Worm (Caenorhabditis elegans) whole organism, L2 larva: ENCODE data around the gene mlc-5.

Source experiments
- F13H6.1 ChIP-seq: sonication (generic microtip); optimal IDR thresholded peaks from 2 replicates; lab custom pipeline; 2016; ENCODE audit warnings: missing genetic modification characterization, missing compliant biosample characterization
- R02D3.7 ChIP-seq: fragments of 150-350 bp; optimal IDR thresholded peaks from 2 replicates; lab custom pipeline; 2014; ENCODE audit warnings: missing biosample characterization, missing genetic modification characterization
- Y55F3AM.14 ChIP-seq: fragments of 200-800 bp; sonication (Bioruptor generic); optimal IDR thresholded peaks from 2 replicates; lab custom pipeline; 2018; ENCODE audit warnings: mild to moderate bottlenecking, missing genetic modification characterization, missing compliant biosample characterization
- aly-2 ChIP-seq: fragments of 150-350 bp; optimal IDR thresholded peaks from 2 replicates; lab custom pipeline; 2014; ENCODE audit warnings: missing biosample characterization, missing genetic modification characterization
- ama-1 ChIP-seq: fragments of 150-350 bp; optimal IDR thresholded peaks from 2 replicates; lab custom pipeline; 2018; ENCODE audit warnings: inconsistent platforms
- blmp-1 ChIP-seq: sonication (generic microtip); optimal IDR thresholded peaks from 2 replicates; lab custom pipeline; 2017; ENCODE audit warnings: missing genetic modification characterization, mild to moderate bottlenecking, missing compliant biosample characterization, antibody characterized with exemption, moderate library complexity; ENCODE audit not compliant: insufficient read depth
- ceh-16 ChIP-seq: fragments of 150-350 bp; optimal IDR thresholded peaks from 2 replicates; lab custom pipeline; 2014; ENCODE audit warnings: missing biosample characterization, missing genetic modification characterization
- dmd-4 ChIP-seq: sonication (generic microtip); optimal IDR thresholded peaks from 2 replicates; lab custom pipeline; 2017; ENCODE audit warnings: missing biosample characterization, missing genetic modification characterization
- egl-27 ChIP-seq: sonication (generic microtip); optimal IDR thresholded peaks from 3 replicates; lab custom pipeline; 2017; ENCODE audit warnings: missing biosample characterization, missing genetic modification reagents, missing genetic modification characterization
- elt-1 ChIP-seq: fragments of 150-350 bp; optimal IDR thresholded peaks from 2 replicates; lab custom pipeline; 2014; ENCODE audit warnings: missing biosample characterization, missing genetic modification characterization
- elt-3 ChIP-seq: sonication (generic microtip); optimal IDR thresholded peaks from 2 replicates; lab custom pipeline; 2017; ENCODE audit warnings: missing biosample characterization, missing genetic modification characterization
- fos-1 ChIP-seq: fragments of 150-350 bp; optimal IDR thresholded peaks from 2 replicates; lab custom pipeline; 2014; ENCODE audit warnings: missing biosample characterization, missing genetic modification characterization
- gmeb-1 ChIP-seq: fragments of 150-350 bp; optimal IDR thresholded peaks from 2 replicates; lab custom pipeline; 2014; ENCODE audit warnings: missing biosample characterization, missing genetic modification characterization
- lin-13 ChIP-seq: fragments of 150-350 bp; optimal IDR thresholded peaks from 2 replicates; lab custom pipeline; 2014; ENCODE audit warnings: missing biosample characterization, missing genetic modification reagents, missing genetic modification characterization
- lin-39 ChIP-seq: fragments of 150-350 bp; optimal IDR thresholded peaks from 2 replicates; lab custom pipeline; 2014; ENCODE audit warnings: missing biosample characterization, missing genetic modification reagents, missing genetic modification characterization
- lsy-2 ChIP-seq, 2 experiments: fragments of 150-350 bp in 1 of 2; sonication (generic microtip) in 1 of 2; optimal IDR thresholded peaks; 2 replicates each; lab custom pipeline; 2014 to 2017; ENCODE audit warnings: missing biosample characterization in 2 of 2, missing genetic modification characterization in 2 of 2
- mab-5 ChIP-seq: fragments of 150-350 bp; optimal IDR thresholded peaks from 2 replicates; lab custom pipeline; 2014; ENCODE audit warnings: missing biosample characterization, missing genetic modification characterization
- mbf-1 ChIP-seq: sonication (generic microtip); optimal IDR thresholded peaks from 2 replicates; lab custom pipeline; 2017; ENCODE audit warnings: missing biosample characterization, missing genetic modification characterization
- mdl-1 ChIP-seq, 2 experiments: fragments of 150-350 bp in 1 of 2; sonication (generic microtip) in 1 of 2; optimal IDR thresholded peaks; 2 replicates each; lab custom pipeline; 2017; ENCODE audit warnings: missing biosample characterization in 2 of 2, missing genetic modification characterization in 2 of 2
- nhr-11 ChIP-seq: fragments of 150-350 bp; optimal IDR thresholded peaks from 2 replicates; lab custom pipeline; 2014; ENCODE audit warnings: missing biosample characterization, missing genetic modification characterization
- nhr-12 ChIP-seq: fragments of 150-350 bp; optimal IDR thresholded peaks from 2 replicates; lab custom pipeline; 2014; ENCODE audit warnings: missing biosample characterization, missing genetic modification characterization
- nhr-21 ChIP-seq: fragments of 150-350 bp; optimal IDR thresholded peaks from 2 replicates; lab custom pipeline; 2014; ENCODE audit warnings: missing biosample characterization, missing genetic modification characterization
- nhr-23 ChIP-seq: fragments of 150-350 bp; optimal IDR thresholded peaks from 2 replicates; lab custom pipeline; 2014; ENCODE audit warnings: missing biosample characterization, missing genetic modification reagents, missing genetic modification characterization
- nhr-237 ChIP-seq: fragments of 150-350 bp; optimal IDR thresholded peaks from 2 replicates; lab custom pipeline; 2014; ENCODE audit warnings: missing biosample characterization, missing genetic modification characterization
- nhr-25 ChIP-seq: fragments of 150-350 bp; sonication (generic microtip); optimal IDR thresholded peaks from 3 replicates; lab custom pipeline; 2014; ENCODE audit warnings: missing biosample characterization, missing genetic modification characterization
- nhr-6 ChIP-seq: fragments of 150-350 bp; optimal IDR thresholded peaks from 2 replicates; lab custom pipeline; 2014; ENCODE audit warnings: missing biosample characterization, missing genetic modification characterization
- nhr-77 ChIP-seq: fragments of 150-350 bp; optimal IDR thresholded peaks from 2 replicates; lab custom pipeline; 2014; ENCODE audit warnings: missing biosample characterization, missing genetic modification characterization
- sem-4 ChIP-seq: fragments of 150-350 bp; optimal IDR thresholded peaks from 2 replicates; lab custom pipeline; 2014; ENCODE audit warnings: missing biosample characterization, missing genetic modification reagents, missing genetic modification characterization
- skn-1 ChIP-seq: sonication (generic microtip); optimal IDR thresholded peaks from 2 replicates; lab custom pipeline; 2017; ENCODE audit warnings: missing biosample characterization, missing genetic modification characterization
- sma-3 ChIP-seq: sonication (generic microtip); optimal IDR thresholded peaks from 2 replicates; lab custom pipeline; 2016; ENCODE audit warnings: missing genetic modification reagents, missing genetic modification characterization, missing compliant biosample characterization
- snpc-4 ChIP-seq: fragments of 150-350 bp; optimal IDR thresholded peaks from 2 replicates; lab custom pipeline; 2014; ENCODE audit warnings: missing biosample characterization, missing genetic modification characterization
- unc-39 ChIP-seq: fragments of 150-350 bp; optimal IDR thresholded peaks from 2 replicates; lab custom pipeline; 2014; ENCODE audit warnings: missing biosample characterization, missing genetic modification characterization
- unc-62 ChIP-seq: fragments of 150-350 bp; optimal IDR thresholded peaks from 2 replicates; lab custom pipeline; 2014; ENCODE audit warnings: missing biosample characterization, missing genetic modification reagents, missing genetic modification characterization
- ztf-1 ChIP-seq: fragments of 200-800 bp; sonication (Bioruptor generic); conservative IDR thresholded peaks from 2 replicates; pipeline ENCODE4 v1.3.6; 2022; ENCODE audit warnings: missing genetic modification characterization, missing compliant biosample characterization
- ztf-11 ChIP-seq: sonication (generic microtip); optimal IDR thresholded peaks from 2 replicates; lab custom pipeline; 2017; ENCODE audit warnings: missing biosample characterization, missing genetic modification characterization
- ztf-4 ChIP-seq: fragments of 150-350 bp; optimal IDR thresholded peaks from 2 replicates; lab custom pipeline; 2014; ENCODE audit warnings: missing biosample characterization, missing genetic modification characterization

Gene mlc-5

ce11 chrIII:13623014-13623413, at the start of gene mlc-5:
TSS of gene mlc-5 (plus strand) at chrIII:13623314.
- TF ChIP-seq blmp-1 (tag; lab: Kevin White, UChicago) (no peak), elt-3 (tag; lab: Kevin White, UChicago) (no peak), nhr-6 (tag; lab: Kevin White, UChicago) (no peak), F13H6.1 (tag; lab: Kevin White, UChicago) (no peak), R02D3.7 (tag; lab: Kevin White, UChicago) (no peak), nhr-237 (tag; lab: Kevin White, UChicago) (no peak), egl-27 (tag; lab: Kevin White, UChicago) (no peak), nhr-12 (no peak), lin-13 (GFP tag; lab: Kevin White, UChicago) (no peak), mdl-1 (tag; optimal IDR thresholded peaks at IDR 0.05; lab: Kevin White, UChicago) (no peak), dmd-4 (tag; lab: Kevin White, UChicago) (no peak), sem-4 (tag; lab: Kevin White, UChicago) (no peak), ztf-1 (no peak), mbf-1 (tag; lab: Kevin White, UChicago) (no peak), gmeb-1 (tag; lab: Kevin White, UChicago) (no peak), unc-62 (no peak), lin-39 (no peak), nhr-11 (tag; lab: Kevin White, UChicago) (no peak)

DNA sequence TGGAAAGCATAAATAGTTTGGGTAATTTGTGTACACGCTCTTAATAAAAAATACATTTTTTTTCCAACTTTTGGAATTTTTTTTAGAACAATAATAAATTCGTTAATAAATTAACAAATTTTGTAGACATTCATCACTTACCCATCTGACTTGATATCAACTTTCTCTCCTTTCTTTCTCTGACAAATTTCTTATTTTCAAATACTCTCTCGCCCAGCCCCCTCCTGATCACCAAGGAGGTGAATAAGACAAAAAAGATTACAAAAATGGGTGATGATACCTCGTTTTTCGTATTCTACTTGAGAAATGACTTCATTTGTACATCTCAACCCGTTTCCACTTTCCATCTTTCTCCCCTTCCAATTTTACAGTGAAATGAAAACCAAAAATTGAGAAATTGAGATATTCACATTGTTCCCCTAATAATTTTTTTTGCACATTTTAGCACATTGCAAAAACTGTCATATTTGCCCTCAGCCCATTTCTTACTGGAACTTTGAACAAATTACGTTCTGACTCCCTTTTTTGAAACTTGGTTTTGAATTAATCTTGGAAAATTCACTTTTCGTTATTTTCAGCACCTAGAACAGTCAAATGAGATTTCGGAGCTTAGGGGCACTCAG, 47.4 kb upstream of the mlc-5 start, which contains the start of gene osm-7:
Gene osm-7, plus strand, starts transcription at position 573 of the 623 bp plus-strand sequence.
- TF ChIP-seq egl-27 (tag; lab: Kevin White, UChicago) (no peak), blmp-1 (tag; lab: Kevin White, UChicago) (peak; percentile 65)

- TF ChIP-seq snpc-4 (tag; lab: Kevin White, UChicago) (no peak), Y55F3AM.14 (GFP tag; lab: Kevin White, UChicago) (no peak), ama-1 (no peak), fos-1 (tag; lab: Kevin White, UChicago) (no peak), ztf-1 (no peak), ztf-4 (tag; lab: Kevin White, UChicago) (no peak), lsy-2 (tag; optimal IDR thresholded peaks at IDR 0.05; lab: Kevin White, UChicago) (no peak), elt-3 (tag; lab: Kevin White, UChicago) (no peak), unc-39 (tag; lab: Kevin White, UChicago) (no peak), aly-2 (tag; lab: Kevin White, UChicago) (no peak), mab-5 (tag; lab: Kevin White, UChicago) (no peak), skn-1 (no peak), blmp-1 (tag; lab: Kevin White, UChicago) (no peak), elt-1 (tag; lab: Kevin White, UChicago) (no peak), dmd-4 (tag; lab: Kevin White, UChicago) (no peak), nhr-77 (tag; lab: Kevin White, UChicago) (no peak), ztf-11 (tag; lab: Kevin White, UChicago) (no peak), nhr-6 (tag; lab: Kevin White, UChicago) (no peak), egl-27 (tag; lab: Kevin White, UChicago) (no peak), R02D3.7 (tag; lab: Kevin White, UChicago) (no peak)
Observed at ce11 chrIII:13580076-13580475, 43.0 kb upstream of the mlc-5 start.

DNA sequence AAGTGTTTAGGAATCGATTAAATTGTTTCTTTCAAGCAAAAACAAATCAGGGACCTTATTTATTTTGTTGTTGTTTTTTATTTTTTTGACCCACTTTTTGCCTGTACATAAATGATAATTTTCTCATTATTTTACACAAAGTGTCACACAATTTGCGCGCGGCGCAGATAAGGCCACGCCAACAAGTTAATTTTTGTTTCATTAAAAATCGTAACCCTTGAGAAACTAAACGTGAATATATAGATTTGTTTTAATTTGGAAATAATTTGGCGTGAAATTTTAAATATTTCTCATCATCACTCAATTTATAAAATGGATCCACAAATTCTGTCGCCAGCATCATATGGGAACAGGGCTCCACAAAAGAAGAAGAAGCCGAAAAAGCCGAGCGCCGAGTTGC, 42.6 kb upstream of the mlc-5 start, which contains the start of gene T05D4.5:
Gene T05D4.5, plus strand, starts transcription at position 301 of the 400 bp plus-strand sequence.
- TF ChIP-seq mbf-1 (tag; lab: Kevin White, UChicago) = no peak
- TF ChIP-seq lin-39 = no peak
- no peak for TF ChIP-seq F13H6.1 (tag; lab: Kevin White, UChicago)
- no peak for TF ChIP-seq snpc-4 (tag; lab: Kevin White, UChicago)
- no peak for TF ChIP-seq sma-3 (GFP tag; lab: Kevin White, UChicago)
- TF ChIP-seq nhr-25 (tag; lab: Kevin White, UChicago) = no peak
- TF ChIP-seq nhr-23 (tag; lab: Kevin White, UChicago) = no peak
- TF ChIP-seq gmeb-1 (tag; lab: Kevin White, UChicago) = no peak
- TF ChIP-seq ztf-1 = no peak
- no peak for TF ChIP-seq dmd-4 (tag; lab: Kevin White, UChicago)
- TF ChIP-seq Y55F3AM.14 (GFP tag; lab: Kevin White, UChicago) = no peak
- TF ChIP-seq nhr-21 (tag; lab: Kevin White, UChicago) = no peak
- TF ChIP-seq ceh-16 (tag; lab: Kevin White, UChicago) = no peak
- no peak for TF ChIP-seq unc-62
